Fruit fly (Drosophila melanogaster) whole organism, pupa: ENCODE measurements around the gene CG5149.

ENCODE experiments used
- CG17806 ChIP-seq: fragments of 200-800 bp; sonication (Bioruptor generic); optimal IDR thresholded peaks from 2 replicates; lab custom pipeline; 2018; ENCODE audit warnings: missing biosample characterization, mild to moderate bottlenecking, missing genetic modification characterization, moderate library complexity
- CG34367 ChIP-seq: fragments of 200-800 bp; sonication (Bioruptor generic); optimal IDR thresholded peaks from 2 replicates; lab custom pipeline; 2018; ENCODE audit warnings: missing biosample characterization, mild to moderate bottlenecking, missing genetic modification characterization
- CG9948 ChIP-seq: fragments of 200-800 bp; sonication (Bioruptor generic); optimal IDR thresholded peaks from 2 replicates; lab custom pipeline; 2018; ENCODE audit warnings: missing biosample characterization, mild to moderate bottlenecking, missing genetic modification characterization, moderate library complexity
- Pif1A ChIP-seq: fragments of 200-800 bp; sonication (Bioruptor generic); optimal IDR thresholded peaks from 3 replicates; lab custom pipeline; 2016; ENCODE audit warnings: missing biosample characterization, missing genetic modification characterization
- fd96Ca ChIP-seq: fragments of 200-800 bp; sonication (Bioruptor generic); IDR thresholded peaks from 3 replicates; pipeline ENCODE4 v1.3.6; 2022; ENCODE audit warnings: missing biosample characterization, missing genetic modification characterization

dm6 chr2L:7427067-7427785 is 39.2 kb upstream of the CG5149 start:
- TF ChIP-seq Pif1A (GFP tag; lab: Kevin White, UChicago) (no peak), fd96Ca (GFP tag; lab: Robert Waterston, UW) (no peak), CG34367 (tag; lab: Kevin White, UChicago) (no peak), CG9948 (tag; lab: Kevin White, UChicago) (no peak), CG17806 (no peak)
